Fruit fly (Drosophila melanogaster): ENCODE measurements around the gene mex1.

Gene mex1

dm6 chr3L:15532368-15533030, 13.1 kb upstream of the mex1 start:
- TF ChIP-seq gl (tag; optimal IDR thresholded peaks at IDR 0.05) = no peak
- TF ChIP-seq CG9948 (tag; optimal IDR thresholded peaks at IDR 0.05) = peak; percentile 45
- peak; percentile 3 for TF ChIP-seq Snoo (tag; optimal IDR thresholded peaks at IDR 0.05)
- TF ChIP-seq CG10348 (GFP tag; IDR thresholded peaks at IDR 0.05) = 0 out of 2 replicates have a peak, but pooled peaks have one; percentile 6
- TF ChIP-seq CG14655 (GFP tag; optimal IDR thresholded peaks at IDR 0.05) = peak; percentile 79
- peak; percentile 50; the same call in 1 of the 2 replicates for TF ChIP-seq CG32121 (GFP tag; IDR thresholded peaks at IDR 0.05)
- no peak for TF ChIP-seq CG13204 (GFP tag; optimal IDR thresholded peaks at IDR 0.05)
- TF ChIP-seq rn (GFP tag; IDR thresholded peaks at IDR 0.05) = 0 out of 2 replicates have a peak, but pooled peaks have one; percentile 31
- TF ChIP-seq Ets98B (GFP tag; IDR thresholded peaks at IDR 0.05) = peak; percentile 64; the same call in 1 of the 2 replicates
- TF ChIP-seq CG8159 (tag; optimal IDR thresholded peaks at IDR 0.05) = peak; percentile 63
- TF ChIP-seq CG17806 (tag; optimal IDR thresholded peaks at IDR 0.05) = peak; percentile 4
- peak; percentile 73 for TF ChIP-seq EcR (GFP tag; optimal IDR thresholded peaks at IDR 0.05)
- no peak for TF ChIP-seq CG34367 (tag; optimal IDR thresholded peaks at IDR 0.05)
- peak; percentile 60 for TF ChIP-seq CG8301 (tag; optimal IDR thresholded peaks at IDR 0.05)
- TF ChIP-seq Pif1A (GFP tag; optimal IDR thresholded peaks at IDR 0.05) = no peak
- peak; percentile 90 for TF ChIP-seq CG4496 (GFP tag; IDR thresholded peaks at IDR 0.05)
- TF ChIP-seq CG12605 (GFP tag; IDR thresholded peaks at IDR 0.05) = peak; percentile 40
- peak; percentile 51; the same call in 2 of the 3 replicates for TF ChIP-seq fd96Ca (GFP tag; IDR thresholded peaks at IDR 0.05)
- no peak for TF ChIP-seq Pif1B (GFP tag; optimal IDR thresholded peaks at IDR 0.05)
- peak; percentile 9 for TF ChIP-seq CG15710 (tag; optimal IDR thresholded peaks at IDR 0.05)

dm6 chr3L:15531423-15532325, 12.3 kb upstream of the mex1 start, which contains the start of gene CG43248:
CG43248 (minus strand) TSS chr3L:15531473.
- no peak for TF ChIP-seq CG8301 (tag; optimal IDR thresholded peaks at IDR 0.05)
- TF ChIP-seq rn (GFP tag; IDR thresholded peaks at IDR 0.05) = no peak
- TF ChIP-seq Ets98B (GFP tag; IDR thresholded peaks at IDR 0.05) = no peak
- no peak for TF ChIP-seq CG4496 (GFP tag; IDR thresholded peaks at IDR 0.05)
- no peak for TF ChIP-seq CG32121 (GFP tag; IDR thresholded peaks at IDR 0.05)
- no peak for TF ChIP-seq CG12605 (GFP tag; IDR thresholded peaks at IDR 0.05)
- no peak for TF ChIP-seq Pif1B (GFP tag; optimal IDR thresholded peaks at IDR 0.05)
- TF ChIP-seq Snoo (tag; optimal IDR thresholded peaks at IDR 0.05) = no peak
- no peak for TF ChIP-seq CG14655 (GFP tag; optimal IDR thresholded peaks at IDR 0.05)

dm6 chr3L:15530638-15531225, 11.3 kb upstream of the mex1 start:
- TF ChIP-seq CG12605 (GFP tag; IDR thresholded peaks at IDR 0.05) (no peak), gl (tag; optimal IDR thresholded peaks at IDR 0.05) (peak; percentile 30), CG4496 (GFP tag; IDR thresholded peaks at IDR 0.05) (no peak), EcR (GFP tag; optimal IDR thresholded peaks at IDR 0.05) (peak; percentile 23)

- TF ChIP-seq EcR (GFP tag; optimal IDR thresholded peaks at IDR 0.05) (no peak), CG34367 (tag; optimal IDR thresholded peaks at IDR 0.05) (no peak), CG15710 (tag; optimal IDR thresholded peaks at IDR 0.05) (no peak), CG9948 (tag; optimal IDR thresholded peaks at IDR 0.05) (no peak), Pif1A (GFP tag; optimal IDR thresholded peaks at IDR 0.05) (no peak), gl (tag; optimal IDR thresholded peaks at IDR 0.05) (no peak), D1 (tag; optimal IDR thresholded peaks at IDR 0.05) (no peak), rn (GFP tag; IDR thresholded peaks at IDR 0.05) (no peak), fd96Ca (GFP tag; IDR thresholded peaks at IDR 0.05) (no peak), CG8159 (tag; optimal IDR thresholded peaks at IDR 0.05) (no peak)
Observed at dm6 chr3L:15530071-15530470, 10.7 kb upstream of the mex1 start.

dm6 chr3L:15529143-15529542, 9.8 kb upstream of the mex1 start, which contains the start of gene obst-H:
obst-H (minus strand) TSS chr3L:15529243.
- TF ChIP-seq gl (tag; optimal IDR thresholded peaks at IDR 0.05) (no peak), CG4496 (GFP tag; IDR thresholded peaks at IDR 0.05) (no peak), fd96Ca (GFP tag; IDR thresholded peaks at IDR 0.05) (no peak), CG8159 (tag; optimal IDR thresholded peaks at IDR 0.05) (no peak), CG12605 (GFP tag; IDR thresholded peaks at IDR 0.05) (no peak), CG32121 (GFP tag; IDR thresholded peaks at IDR 0.05) (no peak), CG17806 (tag; optimal IDR thresholded peaks at IDR 0.05) (no peak), CG10348 (GFP tag; IDR thresholded peaks at IDR 0.05) (no peak), D1 (tag; optimal IDR thresholded peaks at IDR 0.05) (no peak), Snoo (tag; optimal IDR thresholded peaks at IDR 0.05) (no peak), CG15710 (tag; optimal IDR thresholded peaks at IDR 0.05) (no peak), CG34367 (tag; optimal IDR thresholded peaks at IDR 0.05) (no peak), Pif1A (GFP tag; optimal IDR thresholded peaks at IDR 0.05) (no peak), EcR (GFP tag; optimal IDR thresholded peaks at IDR 0.05) (no peak), CG13204 (GFP tag; optimal IDR thresholded peaks at IDR 0.05) (no peak)

Data from whole organism, pupa.